Worm (Caenorhabditis elegans): Measurements from ENCODE around the gene csb-1.

DNA sequence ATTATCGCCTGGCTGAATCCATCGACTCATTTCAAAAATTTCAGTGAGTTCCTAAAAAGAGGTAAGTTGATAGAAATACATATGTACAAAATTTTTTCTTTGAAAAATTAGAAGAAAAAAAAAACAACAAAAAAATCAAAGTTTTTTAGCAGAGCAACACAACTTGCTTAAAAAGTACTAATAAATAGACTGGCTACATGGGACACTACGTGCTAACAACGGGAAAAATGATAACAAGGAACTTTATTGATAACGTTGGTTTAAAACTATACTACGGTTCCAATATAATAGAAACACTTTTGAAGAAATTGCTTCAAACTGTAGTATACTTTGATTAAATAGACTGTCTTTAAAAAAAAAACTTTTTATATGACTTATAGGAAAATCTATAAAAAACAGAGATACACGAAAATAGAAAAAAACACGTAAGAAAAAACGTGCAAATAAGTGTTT, 27.2 kb downstream of the csb-1 start, which contains the start of gene acox-1.6:
- TF ChIP-seq hlh-15 (tag; optimal IDR thresholded peaks at IDR 0.05) = no peak
- TF ChIP-seq unc-3 (GFP tag; conservative IDR thresholded peaks at IDR 0.05) = no peak
- TF ChIP-seq unc-3 (tag; optimal IDR thresholded peaks at IDR 0.05) = no peak
- no peak for TF ChIP-seq che-1 (tag; optimal IDR thresholded peaks at IDR 0.05)
- no peak for TF ChIP-seq F13H6.1 (tag; optimal IDR thresholded peaks at IDR 0.05)
- TF ChIP-seq hlh-6 (tag; optimal IDR thresholded peaks at IDR 0.05) = no peak
- no peak for TF ChIP-seq ama-1 (optimal IDR thresholded peaks at IDR 0.05)
- TF ChIP-seq nfya-1 (tag; optimal IDR thresholded peaks at IDR 0.05) = no peak
- no peak for TF ChIP-seq ceh-9 (tag; optimal IDR thresholded peaks at IDR 0.05)
- no peak for TF ChIP-seq ceh-24 (tag; optimal IDR thresholded peaks at IDR 0.05)

All from whole organism, late embryonic.